Fruit fly (Drosophila melanogaster) S2 (cell line): ENCODE measurements around the gene alpha-Est5.

Source experiments
- CG8478 ChIP-seq: fragments of >200 bp; optimal IDR thresholded peaks from 2 replicates; lab custom pipeline; 2018
- CTCF ChIP-seq, 2 experiments: fragments of >200 bp; optimal IDR thresholded peaks; 2 replicates each; lab custom pipeline; 2018

Gene alpha-Est5

DNA sequence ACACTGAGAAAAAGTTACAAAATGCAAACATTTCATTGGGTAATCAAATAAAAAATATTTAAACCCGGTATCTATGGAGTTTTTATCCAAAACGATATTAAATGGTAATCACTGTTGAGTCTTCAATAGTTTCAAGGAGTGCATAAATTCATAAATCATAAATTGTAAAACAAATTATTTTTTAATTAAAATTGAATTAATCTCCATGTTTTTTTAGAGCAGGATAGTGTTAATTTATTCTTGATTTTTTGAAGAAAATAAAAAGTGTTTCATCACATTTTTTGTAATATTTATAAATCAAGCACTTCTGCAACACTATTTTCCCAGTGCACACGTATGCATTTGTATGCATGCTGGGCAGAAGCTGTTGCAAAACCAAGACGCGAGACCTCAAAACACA is 45.3 kb downstream of the alpha-Est5 start:
- TF ChIP-seq CTCF (optimal IDR thresholded peaks at IDR 0.05; lab: Kevin White, UChicago) = no peak
- no peak for TF ChIP-seq CG8478 (lab: Kevin White, UChicago)

DNA sequence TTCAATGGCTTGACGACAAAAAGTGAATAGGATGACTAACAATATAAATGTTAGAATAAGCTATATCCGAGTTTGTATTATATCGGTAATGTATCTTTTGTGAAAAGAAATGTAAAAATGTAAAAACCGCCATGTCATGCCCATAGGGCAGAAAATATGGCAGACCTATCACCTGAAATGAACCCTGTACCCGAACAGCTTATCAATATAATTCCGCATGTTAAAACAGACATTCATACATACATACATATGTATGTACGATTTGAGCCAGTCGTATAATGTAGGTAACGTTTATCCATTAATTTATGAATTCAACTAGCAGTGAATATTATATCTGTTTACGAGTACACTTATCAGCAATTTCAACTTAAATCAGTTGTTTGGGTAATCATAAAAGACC is 46.3 kb downstream of the alpha-Est5 start:
- no peak for TF ChIP-seq CG8478 (lab: Kevin White, UChicago)
